Worm (Caenorhabditis elegans) whole organism, L1 larva: Measurements from ENCODE around the gene eef-1A.1.

Experiments
- Y116A8C.19 ChIP-seq: sonication (generic microtip); optimal IDR thresholded peaks from 2 replicates; lab custom pipeline; 2016; ENCODE audit warnings: missing compliant biosample characterization, missing genetic modification characterization, borderline replicate concordance
- aha-1 ChIP-seq: fragments of 150-350 bp; optimal IDR thresholded peaks from 2 replicates; lab custom pipeline; 2014; ENCODE audit warnings: missing biosample characterization, missing genetic modification characterization
- aly-2 ChIP-seq: fragments of 150-350 bp; optimal IDR thresholded peaks from 2 replicates; lab custom pipeline; 2014; ENCODE audit warnings: missing biosample characterization, missing genetic modification characterization
- ama-1 ChIP-seq: fragments of 150-350 bp; optimal IDR thresholded peaks from 2 replicates; lab custom pipeline; 2014
- ceh-63 ChIP-seq: fragments of 200-800 bp; sonication (Bioruptor generic); optimal IDR thresholded peaks from 2 replicates; lab custom pipeline; 2018; ENCODE audit warnings: mild to moderate bottlenecking, missing genetic modification characterization, missing compliant biosample characterization
- dpl-1 ChIP-seq, 3 experiments: fragments of 150-350 bp in 2 of 3; sonication (generic microtip) in 1 of 3; optimal IDR thresholded peaks; 2 replicates each; lab custom pipeline; 2014 to 2017; ENCODE audit warnings: missing biosample characterization in 3 of 3, missing genetic modification characterization in 3 of 3, missing genetic modification reagents in 3 of 3
- efl-1 ChIP-seq, 4 experiments: fragments of 150-350 bp; optimal IDR thresholded peaks in 3 of 4; peaks in 1 of 4; 1 replicate in 1 of 4; 2 replicates in 3 of 4; lab custom pipeline; 2014; ENCODE audit warnings: missing biosample characterization in 2 of 4, missing genetic modification characterization in 2 of 4, missing genetic modification reagents in 2 of 4
- efl-3 ChIP-seq: fragments of 200-800 bp; sonication (Bioruptor generic); optimal IDR thresholded peaks from 2 replicates; lab custom pipeline; 2018; ENCODE audit warnings: mild to moderate bottlenecking, missing genetic modification characterization, missing compliant biosample characterization
- egl-27 ChIP-seq, 2 experiments: fragments of 150-350 bp in 1 of 2; sonication (generic microtip); optimal IDR thresholded peaks; 3 replicates each; lab custom pipeline; 2017 to 2018; ENCODE audit warnings: missing biosample characterization in 2 of 2, missing genetic modification characterization in 2 of 2, missing genetic modification reagents in 2 of 2
- elt-2 ChIP-seq: sonication (generic microtip); optimal IDR thresholded peaks from 2 replicates; lab custom pipeline; 2016; ENCODE audit warnings: missing genetic modification characterization, mild to moderate bottlenecking, inconsistent platforms, missing compliant biosample characterization, missing genetic modification reagents
- fkh-10 ChIP-seq: sonication (generic microtip); optimal IDR thresholded peaks from 2 replicates; lab custom pipeline; 2017; ENCODE audit warnings: missing biosample characterization, missing genetic modification reagents, missing genetic modification characterization
- irx-1 ChIP-seq: sonication (generic microtip); optimal IDR thresholded peaks from 2 replicates; lab custom pipeline; 2016; ENCODE audit warnings: missing genetic modification characterization, missing compliant biosample characterization
- jun-1 ChIP-seq: fragments of 150-350 bp; optimal IDR thresholded peaks from 2 replicates; lab custom pipeline; 2014; ENCODE audit warnings: missing biosample characterization, missing genetic modification reagents, missing genetic modification characterization
- lin-15B ChIP-seq: fragments of 150-350 bp; sonication (generic microtip); optimal IDR thresholded peaks from 3 replicates; lab custom pipeline; 2014; ENCODE audit warnings: missing biosample characterization, missing genetic modification characterization
- lsy-2 ChIP-seq, 2 experiments: fragments of 150-350 bp; optimal IDR thresholded peaks; 2 replicates each; lab custom pipeline; 2014; ENCODE audit warnings: missing biosample characterization in 2 of 2, missing genetic modification characterization in 2 of 2
- mdl-1 ChIP-seq, 2 experiments: fragments of 150-350 bp; optimal IDR thresholded peaks; 2 replicates each; lab custom pipeline; 2014 to 2017; ENCODE audit warnings: missing biosample characterization in 2 of 2, missing genetic modification characterization in 2 of 2, inconsistent platforms in 1 of 2
- mef-2 ChIP-seq: fragments of 150-350 bp; optimal IDR thresholded peaks from 2 replicates; lab custom pipeline; 2014; ENCODE audit warnings: missing biosample characterization, missing genetic modification characterization
- nhr-12 ChIP-seq: sonication (generic microtip); optimal IDR thresholded peaks from 2 replicates; lab custom pipeline; 2017; ENCODE audit warnings: missing biosample characterization, missing genetic modification characterization
- nhr-28 ChIP-seq: fragments of 150-350 bp; optimal IDR thresholded peaks from 2 replicates; lab custom pipeline; 2014; ENCODE audit warnings: missing biosample characterization, missing genetic modification characterization
- nhr-47 ChIP-seq: sonication (generic microtip); optimal IDR thresholded peaks from 2 replicates; lab custom pipeline; 2016; ENCODE audit warnings: mild to moderate bottlenecking, missing genetic modification characterization, moderate library complexity, missing compliant biosample characterization
- nhr-71 ChIP-seq: sonication (generic microtip); optimal IDR thresholded peaks from 2 replicates; lab custom pipeline; 2016; ENCODE audit warnings: mild to moderate bottlenecking, missing genetic modification characterization, moderate library complexity, missing compliant biosample characterization
- nhr-77 ChIP-seq: fragments of 150-350 bp; optimal IDR thresholded peaks from 2 replicates; lab custom pipeline; 2014; ENCODE audit warnings: missing biosample characterization, missing genetic modification characterization
- nhr-90 ChIP-seq: sonication (generic microtip); optimal IDR thresholded peaks from 2 replicates; lab custom pipeline; 2016; ENCODE audit warnings: mild to moderate bottlenecking, missing genetic modification characterization, missing compliant biosample characterization; ENCODE audit not compliant: poor library complexity
- pag-3 ChIP-seq: sonication (generic microtip); optimal IDR thresholded peaks from 2 replicates; lab custom pipeline; 2017; ENCODE audit warnings: missing genetic modification characterization, mild to moderate bottlenecking, missing compliant biosample characterization, antibody characterized with exemption, borderline replicate concordance; ENCODE audit not compliant: insufficient read depth
- rnt-1 ChIP-seq: sonication (generic microtip); optimal IDR thresholded peaks from 2 replicates; lab custom pipeline; 2016; ENCODE audit warnings: mild to moderate bottlenecking, missing genetic modification characterization, moderate library complexity, missing compliant biosample characterization
- snu-23 ChIP-seq: sonication (generic microtip); optimal IDR thresholded peaks from 2 replicates; lab custom pipeline; 2016; ENCODE audit warnings: missing genetic modification characterization, missing compliant biosample characterization
- sox-4 ChIP-seq: sonication (generic microtip); optimal IDR thresholded peaks from 2 replicates; lab custom pipeline; 2016; ENCODE audit warnings: missing genetic modification characterization, missing compliant biosample characterization
- sptf-1 ChIP-seq: fragments of 150-350 bp; optimal IDR thresholded peaks from 2 replicates; lab custom pipeline; 2014; ENCODE audit warnings: missing biosample characterization, missing genetic modification characterization
- unc-62 ChIP-seq: fragments of 150-350 bp; optimal IDR thresholded peaks from 2 replicates; lab custom pipeline; 2014; ENCODE audit warnings: missing biosample characterization, missing genetic modification reagents, missing genetic modification characterization
- unc-98 ChIP-seq: fragments of 200-800 bp; sonication (Bioruptor generic); IDR thresholded peaks from 2 replicates; pipeline ENCODE4 v1.3.6; 2022; ENCODE audit warnings: missing genetic modification characterization, missing compliant biosample characterization

Gene eef-1A.1

ce11 chrIII:6978875-6979274, 7.4 kb upstream of the eef-1A.1 start (continued):
- TF ChIP-seq lin-15B (tag; lab: Kevin White, UChicago) = no peak
- TF ChIP-seq aha-1 (tag; lab: Kevin White, UChicago) = no peak

DNA sequence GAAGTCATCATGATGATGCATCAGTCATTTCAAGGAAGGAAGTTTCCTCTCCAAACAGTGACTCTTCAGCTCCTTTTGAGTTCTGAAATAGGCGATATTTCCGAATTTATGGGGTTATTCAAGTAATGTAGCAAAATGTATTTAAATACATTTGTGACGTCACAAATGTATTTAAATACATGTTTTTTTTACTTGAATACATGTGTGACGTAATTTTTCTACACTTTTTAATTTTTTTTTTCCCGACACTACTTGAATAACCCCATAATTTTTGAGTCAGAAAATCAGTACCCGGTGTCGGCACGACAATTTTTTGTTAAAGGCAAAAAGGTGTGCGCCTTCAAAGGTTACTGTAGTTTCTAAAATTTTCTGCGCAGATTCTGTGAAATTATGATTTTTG, 3.4 kb upstream of the eef-1A.1 start:
- TF ChIP-seq lsy-2 (tag; optimal IDR thresholded peaks at IDR 0.05; lab: Kevin White, UChicago) (no peak), Y116A8C.19 (tag; lab: Kevin White, UChicago) (no peak), efl-3 (no peak), nhr-71 (tag; lab: Kevin White, UChicago) (no peak), dpl-1 (GFP tag; optimal IDR thresholded peaks at IDR 0.05; lab: Kevin White, UChicago) (no peak), pag-3 (tag; lab: Kevin White, UChicago) (no peak), irx-1 (tag; lab: Kevin White, UChicago) (no peak)

DNA sequence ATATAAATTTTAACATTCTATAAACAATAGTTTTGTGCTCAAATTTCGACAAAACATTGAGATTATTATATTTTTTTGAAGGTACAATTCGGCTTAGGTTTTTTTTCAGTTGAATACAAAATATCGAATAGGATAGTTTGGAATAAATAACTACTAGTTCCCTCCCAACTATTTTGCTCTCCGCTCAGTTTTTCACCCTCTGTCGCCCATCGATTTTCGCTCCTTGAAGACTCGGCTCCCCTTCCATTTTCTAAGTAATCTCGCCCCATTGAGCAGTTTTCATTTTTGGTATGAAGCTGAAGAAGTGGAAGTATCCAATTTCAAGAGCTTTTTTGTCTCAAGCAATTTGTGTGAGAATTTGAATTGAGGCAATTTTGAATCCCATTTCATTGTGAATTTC, 2.2 kb upstream of the eef-1A.1 start, which contains the start of gene F31E3.2:
TSS of gene F31E3.2 (plus strand) at position 301 of the 400 bp plus-strand sequence.
- TF ChIP-seq lsy-2 (tag; optimal IDR thresholded peaks at IDR 0.05; lab: Kevin White, UChicago) (peak in 1 of 2 experiments; percentile 9), jun-1 (tag; lab: Kevin White, UChicago) (no peak), unc-62 (GFP tag; lab: Kevin White, UChicago) (no peak), rnt-1 (tag; lab: Kevin White, UChicago) (no peak), sox-4 (tag; lab: Kevin White, UChicago) (no peak), lin-15B (tag; lab: Kevin White, UChicago) (no peak), mef-2 (no peak), unc-98 (no peak)

- TF ChIP-seq nhr-71 (tag; lab: Kevin White, UChicago) = no peak
- TF ChIP-seq nhr-28 (tag; lab: Kevin White, UChicago) = no peak
- no peak for TF ChIP-seq snu-23 (GFP tag; lab: Kevin White, UChicago)
- no peak for TF ChIP-seq mdl-1 (tag; optimal IDR thresholded peaks at IDR 0.05; lab: Kevin White, UChicago)
- peak; percentile 8 for TF ChIP-seq rnt-1 (tag; lab: Kevin White, UChicago)
- no peak for TF ChIP-seq nhr-12 (tag; lab: Kevin White, UChicago)
- TF ChIP-seq sox-4 (tag; lab: Kevin White, UChicago) = no peak
Observed at ce11 chrIII:6970744-6971143, 768 bp downstream of the eef-1A.1 start.

- TF ChIP-seq aly-2 (tag; lab: Kevin White, UChicago) (peak; percentile 91), mdl-1 (tag; optimal IDR thresholded peaks at IDR 0.05; lab: Kevin White, UChicago) (no peak), nhr-77 (tag; lab: Kevin White, UChicago) (no peak), elt-2 (tag; lab: Kevin White, UChicago) (no peak), nhr-90 (tag; lab: Kevin White, UChicago) (peak; percentile 19), ama-1 (lab: Kevin White, UChicago) (peak; percentile 33), efl-1 (optimal IDR thresholded peaks at IDR 0.05; lab: Kevin White, UChicago) (peak; percentile 18), efl-1 (GFP tag; optimal IDR thresholded peaks at IDR 0.05 in 1 of 2; lab: Kevin White, UChicago) (peak in 1 of 2 experiments; percentile 81), egl-27 (tag; optimal IDR thresholded peaks at IDR 0.05; lab: Kevin White, UChicago) (no peak), snu-23 (GFP tag; lab: Kevin White, UChicago) (no peak), nhr-71 (tag; lab: Kevin White, UChicago) (peak; percentile 9), nhr-47 (peak; percentile 29), ceh-63 (GFP tag; lab: Kevin White, UChicago) (no peak), sox-4 (tag; lab: Kevin White, UChicago) (no peak), fkh-10 (no peak), lsy-2 (tag; optimal IDR thresholded peaks at IDR 0.05; lab: Kevin White, UChicago) (peak in 1 of 2 experiments; percentile 53), rnt-1 (tag; lab: Kevin White, UChicago) (peak; percentile 2), sptf-1 (no peak), nhr-28 (tag; lab: Kevin White, UChicago) (no peak)
Observed at ce11 chrIII:6969781-6970342, 1.6 kb downstream of the eef-1A.1 start.
